Fruit fly (Drosophila melanogaster) whole organism, prepupa: ENCODE measurements around the gene mgl.

Experiments used
- CG11762 ChIP-seq: fragments of 200-800 bp; sonication (Bioruptor generic); optimal IDR thresholded peaks from 3 replicates; lab custom pipeline; 2016; ENCODE audit warnings: missing biosample characterization, missing genetic modification characterization; ENCODE audit not compliant: insufficient read depth
- Gug ChIP-seq: fragments of 200-800 bp; sonication (Bioruptor generic); IDR thresholded peaks from 2 replicates; pipeline ENCODE4 v1.3.6; 2022; ENCODE audit warnings: missing biosample characterization, missing genetic modification characterization
- Hr38 ChIP-seq: sonication (Bioruptor generic); optimal IDR thresholded peaks from 2 replicates; lab custom pipeline; 2016; ENCODE audit warnings: missing biosample characterization, missing genetic modification characterization
- eg ChIP-seq: fragments of 200-800 bp; sonication (Bioruptor generic); IDR thresholded peaks from 3 replicates; pipeline ENCODE4 v1.3.6; 2022; ENCODE audit warnings: missing biosample characterization, missing genetic modification characterization
- esn ChIP-seq: fragments of 200-800 bp; sonication (Bioruptor generic); optimal IDR thresholded peaks from 2 replicates; lab custom pipeline; 2016; ENCODE audit warnings: missing biosample characterization, mild to moderate bottlenecking, missing genetic modification characterization, moderate library complexity
- fkh ChIP-seq: fragments of 200-800 bp; sonication (Bioruptor generic); optimal IDR thresholded peaks from 3 replicates; lab custom pipeline; 2017; ENCODE audit warnings: missing biosample characterization, mild to moderate bottlenecking, missing genetic modification characterization, moderate library complexity
- net ChIP-seq: fragments of 200-800 bp; sonication (Bioruptor generic); optimal IDR thresholded peaks from 3 replicates; lab custom pipeline; 2016; ENCODE audit warnings: missing biosample characterization, missing genetic modification characterization
- spab ChIP-seq: fragments of 200-800 bp; sonication (Bioruptor generic); optimal IDR thresholded peaks from 2 replicates; lab custom pipeline; 2017; ENCODE audit warnings: missing biosample characterization, mild to moderate bottlenecking, missing genetic modification characterization, missing genetic modification reagents
- vri ChIP-seq: fragments of 200-800 bp; sonication (Bioruptor generic); optimal IDR thresholded peaks from 3 replicates; lab custom pipeline; 2016; ENCODE audit warnings: missing biosample characterization, mild to moderate bottlenecking, missing genetic modification characterization

DNA sequence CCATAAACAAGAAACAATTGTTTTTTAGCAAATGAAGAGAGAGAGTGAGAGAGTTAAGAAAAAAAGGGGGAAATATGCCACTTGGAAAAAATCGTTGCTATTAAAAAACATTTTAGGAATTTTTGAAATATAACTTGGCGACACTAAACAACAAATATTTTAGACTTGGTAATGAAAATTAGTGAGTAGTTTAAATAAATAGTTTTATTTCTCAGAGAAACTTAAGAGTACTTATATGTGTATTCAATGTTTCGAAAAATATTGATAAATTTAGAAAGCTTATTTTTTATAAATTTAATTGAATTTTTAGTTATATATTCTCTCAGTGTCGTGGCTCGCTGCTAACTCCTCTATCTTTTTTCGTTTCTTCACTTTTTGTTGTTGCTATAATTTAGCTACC lies 14.0 kb downstream of the mgl start:
- TF ChIP-seq Hr38 (GFP tag; lab: Kevin White, UChicago) (no peak), fkh (GFP tag; lab: Kevin White, UChicago) (no peak), spab (GFP tag; lab: Kevin White, UChicago) (no peak), eg (no peak), Gug (GFP tag; lab: Robert Waterston, UW) (no peak), esn (no peak), CG11762 (GFP tag; lab: Kevin White, UChicago) (no peak), vri (no peak), net (no peak)
